Worm (Caenorhabditis elegans) whole organism, young adult: Measurements from ENCODE around the gene srh-277.

Experiments used
- B0035.1 ChIP-seq: sonication (generic microtip); optimal IDR thresholded peaks from 2 replicates; lab custom pipeline; 2016; ENCODE audit warnings: missing genetic modification characterization, mild to moderate bottlenecking, missing compliant biosample characterization, missing genotype, missing genetic modification reagents
- B0261.1 ChIP-seq: sonication (generic microtip); optimal IDR thresholded peaks from 2 replicates; lab custom pipeline; 2016; ENCODE audit warnings: mild to moderate bottlenecking, missing genetic modification characterization, moderate library complexity, missing compliant biosample characterization
- C17E4.6 ChIP-seq: fragments of 200-800 bp; sonication (Bioruptor generic); IDR thresholded peaks from 2 replicates; pipeline ENCODE4 v1.3.6; 2022; ENCODE audit warnings: missing genetic modification reagents, missing genetic modification characterization, missing compliant biosample characterization
- F23B12.7 ChIP-seq: sonication (generic microtip); optimal IDR thresholded peaks from 2 replicates; lab custom pipeline; 2017; ENCODE audit warnings: missing genetic modification characterization, mild to moderate bottlenecking, missing compliant biosample characterization, antibody characterized with exemption, moderate library complexity; ENCODE audit not compliant: insufficient read depth
- F39B2.1 ChIP-seq: fragments of 200-800 bp; sonication (Bioruptor generic); IDR thresholded peaks from 2 replicates; pipeline ENCODE4 v1.3.6; 2022; ENCODE audit warnings: missing genetic modification reagents, missing genetic modification characterization, missing compliant biosample characterization
- T07F8.4 ChIP-seq: sonication (generic microtip); optimal IDR thresholded peaks from 2 replicates; lab custom pipeline; 2016; ENCODE audit warnings: mild to moderate bottlenecking, missing genetic modification characterization, moderate library complexity, missing compliant biosample characterization
- T26A5.8 ChIP-seq: sonication (generic microtip); optimal IDR thresholded peaks from 2 replicates; lab custom pipeline; 2016; ENCODE audit warnings: missing genetic modification characterization, missing compliant biosample characterization
- Y56A3A.18 ChIP-seq: fragments of 200-800 bp; sonication (Bioruptor generic); IDR thresholded peaks from 2 replicates; pipeline ENCODE4 v1.3.6; 2022; ENCODE audit warnings: missing genetic modification reagents, missing genetic modification characterization, missing compliant biosample characterization
- Y79H2A.3 ChIP-seq: fragments of 200-800 bp; sonication (Bioruptor generic); conservative IDR thresholded peaks from 2 replicates; pipeline ENCODE4 v1.3.6; 2022; ENCODE audit warnings: missing genetic modification reagents, missing genetic modification characterization, missing compliant biosample characterization
- ama-1 ChIP-seq, 3 experiments: fragments of 150-350 bp in 1 of 3; sonication (generic microtip) in 2 of 3; optimal IDR thresholded peaks; 2 replicates each; lab custom pipeline; 2014 to 2018; ENCODE audit warnings: missing biosample characterization in 2 of 3, missing genetic modification characterization in 2 of 3, missing genetic modification reagents in 2 of 3
- cebp-2 ChIP-seq: fragments of 200-800 bp; sonication (Bioruptor generic); IDR thresholded peaks from 2 replicates; pipeline ENCODE4 v1.3.6; 2022; ENCODE audit warnings: missing genetic modification characterization, missing compliant biosample characterization
- ceh-27 ChIP-seq: fragments of 200-800 bp; sonication (Bioruptor generic); optimal IDR thresholded peaks from 2 replicates; lab custom pipeline; 2018; ENCODE audit warnings: mild to moderate bottlenecking, missing genetic modification characterization, moderate library complexity, missing compliant biosample characterization
- ceh-40 ChIP-seq: fragments of 200-800 bp; sonication (Bioruptor generic); IDR thresholded peaks from 2 replicates; pipeline ENCODE4 v1.3.6; 2022; ENCODE audit warnings: missing genetic modification characterization, missing compliant biosample characterization
- ceh-58 ChIP-seq: fragments of 200-800 bp; sonication (Bioruptor generic); IDR thresholded peaks from 2 replicates; pipeline ENCODE4 v1.3.6; 2022; ENCODE audit warnings: missing genetic modification characterization, missing compliant biosample characterization
- efl-1 ChIP-seq: fragments of 150-350 bp; optimal IDR thresholded peaks from 2 replicates; lab custom pipeline; 2014; ENCODE audit warnings: missing biosample characterization, missing genetic modification reagents, missing genetic modification characterization
- ets-4 ChIP-seq: fragments of 200-800 bp; sonication (Bioruptor generic); optimal IDR thresholded peaks from 2 replicates; lab custom pipeline; 2018; ENCODE audit warnings: mild to moderate bottlenecking, missing genetic modification characterization, missing compliant biosample characterization
- fkh-3 ChIP-seq: sonication (generic microtip); optimal IDR thresholded peaks from 2 replicates; lab custom pipeline; 2016; ENCODE audit warnings: mild to moderate bottlenecking, missing genetic modification characterization, missing compliant biosample characterization
- lag-1 ChIP-seq: fragments of 200-800 bp; sonication (Bioruptor generic); IDR thresholded peaks from 2 replicates; pipeline ENCODE4 v1.3.6; 2022; ENCODE audit warnings: missing genetic modification reagents, missing genetic modification characterization, missing compliant biosample characterization
- lin-35 ChIP-seq, 3 experiments: fragments of 150-350 bp in 2 of 3; sonication (generic microtip) in 1 of 3; optimal IDR thresholded peaks; 2 replicates each; lab custom pipeline; 2014 to 2018; ENCODE audit warnings: missing biosample characterization in 3 of 3, missing genetic modification characterization in 3 of 3, missing genetic modification reagents in 3 of 3
- lin-54 ChIP-seq: fragments of 200-800 bp; sonication (Bioruptor generic); optimal IDR thresholded peaks from 2 replicates; lab custom pipeline; 2018; ENCODE audit warnings: mild to moderate bottlenecking, missing genetic modification characterization, missing compliant biosample characterization
- lir-1 ChIP-seq: fragments of 200-800 bp; sonication (Bioruptor generic); conservative IDR thresholded peaks from 2 replicates; pipeline ENCODE4 v1.3.6; 2022; ENCODE audit warnings: missing genetic modification reagents, missing genetic modification characterization, missing compliant biosample characterization
- madf-3 ChIP-seq: fragments of 200-800 bp; sonication (Bioruptor generic); IDR thresholded peaks from 2 replicates; pipeline ENCODE4 v1.3.6; 2022; ENCODE audit warnings: missing genetic modification reagents, missing genetic modification characterization, missing compliant biosample characterization
- mcd-1 ChIP-seq: fragments of 200-800 bp; sonication (Bioruptor generic); IDR thresholded peaks from 2 replicates; pipeline ENCODE4 v1.3.6; 2022; ENCODE audit warnings: missing genetic modification reagents, missing genetic modification characterization, missing compliant biosample characterization
- mel-28 ChIP-seq: sonication (generic microtip); optimal IDR thresholded peaks from 2 replicates; lab custom pipeline; 2016; ENCODE audit warnings: borderline replicate concordance, mild to moderate bottlenecking, missing genetic modification characterization, missing compliant biosample characterization
- nhr-179 ChIP-seq: sonication (generic microtip); optimal IDR thresholded peaks from 2 replicates; lab custom pipeline; 2016; ENCODE audit warnings: mild to moderate bottlenecking, missing genetic modification characterization, missing compliant biosample characterization
- pha-4 ChIP-seq: fragments of 150-350 bp; sonication (generic microtip); optimal IDR thresholded peaks from 2 replicates; lab custom pipeline; 2014; ENCODE audit warnings: missing biosample characterization, missing genetic modification reagents, missing genetic modification characterization
- rec-8 ChIP-seq, 2 experiments: sonication (generic microtip); optimal IDR thresholded peaks; 2 replicates each; lab custom pipeline; 2016; ENCODE audit warnings: mild to moderate bottlenecking in 2 of 2, missing genetic modification characterization in 2 of 2, missing genetic modification reagents in 2 of 2, missing genotype in 2 of 2, missing biosample characterization in 1 of 2, missing compliant biosample characterization in 1 of 2, moderate library complexity in 1 of 2
- repo-1 ChIP-seq: sonication (generic microtip); optimal IDR thresholded peaks from 2 replicates; lab custom pipeline; 2017; ENCODE audit warnings: mild to moderate bottlenecking, missing genetic modification characterization, missing compliant biosample characterization
- snpc-1.1 ChIP-seq: sonication (generic microtip); optimal IDR thresholded peaks from 2 replicates; lab custom pipeline; 2017; ENCODE audit warnings: missing genetic modification characterization, mild to moderate bottlenecking, missing compliant biosample characterization, antibody characterized with exemption, moderate library complexity, missing genotype, missing genetic modification reagents; ENCODE audit not compliant: insufficient read depth
- snpc-3.4 ChIP-seq: sonication (generic microtip); optimal IDR thresholded peaks from 2 replicates; lab custom pipeline; 2017; ENCODE audit warnings: missing genetic modification characterization, mild to moderate bottlenecking, missing compliant biosample characterization, antibody characterized with exemption, moderate library complexity, missing genotype, missing genetic modification reagents
- somi-1 ChIP-seq: fragments of 200-800 bp; sonication (Bioruptor generic); optimal IDR thresholded peaks from 2 replicates; lab custom pipeline; 2018; ENCODE audit warnings: mild to moderate bottlenecking, missing genetic modification characterization, missing compliant biosample characterization
- tbp1 ChIP-seq: fragments of 200-800 bp; sonication (Bioruptor generic); optimal IDR thresholded peaks from 2 replicates; lab custom pipeline; 2018; ENCODE audit warnings: mild to moderate bottlenecking, missing genetic modification characterization, missing compliant biosample characterization
- unc-130 ChIP-seq: sonication (generic microtip); optimal IDR thresholded peaks from 2 replicates; lab custom pipeline; 2016; ENCODE audit warnings: missing genetic modification reagents, missing genetic modification characterization, missing compliant biosample characterization
- ztf-25 ChIP-seq: fragments of 200-800 bp; sonication (Bioruptor generic); IDR thresholded peaks from 2 replicates; pipeline ENCODE4 v1.3.6; 2022; ENCODE audit warnings: missing genetic modification reagents, missing genetic modification characterization, missing compliant biosample characterization
- ztf-28 ChIP-seq: fragments of 200-800 bp; sonication (Bioruptor generic); IDR thresholded peaks from 2 replicates; pipeline ENCODE4 v1.3.6; 2022; ENCODE audit warnings: missing genetic modification reagents, missing genetic modification characterization, missing compliant biosample characterization

The srh-277 gene

DNA sequence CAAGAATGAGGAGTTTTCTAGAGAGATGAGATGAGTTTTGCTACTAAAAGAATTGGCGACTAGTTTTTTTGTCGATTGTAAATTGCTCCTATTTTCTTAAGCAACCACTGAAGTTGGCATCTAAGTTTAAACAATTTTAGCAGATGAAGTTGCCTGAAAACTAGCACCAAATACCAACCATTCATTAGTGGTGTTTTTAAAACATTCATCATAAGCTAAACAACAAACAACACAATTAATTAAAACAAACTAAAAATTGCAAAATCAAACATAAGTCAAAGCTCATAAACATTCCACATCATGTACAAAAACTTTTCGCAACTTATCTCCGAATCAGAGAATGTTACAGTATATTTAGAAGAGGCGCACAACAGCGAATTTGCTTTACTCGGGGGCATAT is 908 bp upstream of the srh-277 start, which contains the start of gene srz-13:
Gene srz-13, plus strand, starts transcription at position 301 of the 400 bp plus-strand sequence.
- TF ChIP-seq rec-8 (tag; optimal IDR thresholded peaks at IDR 0.05; lab: Kevin White, UChicago): no peak
- TF ChIP-seq F39B2.1: no peak
- TF ChIP-seq efl-1 (GFP tag; lab: Kevin White, UChicago): no peak
- TF ChIP-seq T07F8.4 (tag; lab: Kevin White, UChicago): no peak
- TF ChIP-seq mcd-1 (GFP tag; lab: Robert Waterston, UW): no peak
- TF ChIP-seq mel-28: no peak
- no peak for TF ChIP-seq ceh-58 (GFP tag; lab: Robert Waterston, UW)

DNA sequence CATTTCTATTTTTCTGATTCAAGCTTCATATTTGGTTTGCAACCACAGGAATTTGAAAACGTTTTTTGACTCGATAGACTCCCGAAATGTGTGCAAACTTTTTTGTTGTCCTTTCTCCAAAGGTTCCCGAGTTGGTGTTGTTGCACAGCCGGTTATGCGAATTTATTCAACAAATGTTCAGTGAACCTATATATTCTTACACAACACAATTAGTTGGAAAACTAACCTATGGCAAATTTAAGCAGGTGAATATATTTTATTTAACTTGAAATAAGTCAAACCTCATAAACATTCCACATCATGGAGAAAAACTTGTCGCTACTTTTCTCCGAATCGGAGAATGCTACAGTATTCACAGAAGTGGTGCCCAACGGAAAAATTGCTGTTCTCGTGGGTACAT is 339 bp downstream of the srh-277 start, which contains the start of gene srz-14:
Gene srz-14, plus strand, starts transcription at position 301 of the 400 bp plus-strand sequence.
- TF ChIP-seq ceh-40 (GFP tag; lab: Robert Waterston, UW) (no peak), fkh-3 (tag; lab: Kevin White, UChicago) (no peak), ztf-25 (GFP tag; lab: Robert Waterston, UW) (no peak), lin-35 (GFP tag; optimal IDR thresholded peaks at IDR 0.05; lab: Kevin White, UChicago) (no peak), C17E4.6 (GFP tag; lab: Robert Waterston, UW) (no peak), nhr-179 (tag; lab: Kevin White, UChicago) (no peak), pha-4 (no peak), Y56A3A.18 (no peak), lir-1 (GFP tag; lab: Robert Waterston, UW) (no peak), F39B2.1 (no peak), ceh-27 (GFP tag; lab: Kevin White, UChicago) (no peak), ets-4 (no peak)

DNA sequence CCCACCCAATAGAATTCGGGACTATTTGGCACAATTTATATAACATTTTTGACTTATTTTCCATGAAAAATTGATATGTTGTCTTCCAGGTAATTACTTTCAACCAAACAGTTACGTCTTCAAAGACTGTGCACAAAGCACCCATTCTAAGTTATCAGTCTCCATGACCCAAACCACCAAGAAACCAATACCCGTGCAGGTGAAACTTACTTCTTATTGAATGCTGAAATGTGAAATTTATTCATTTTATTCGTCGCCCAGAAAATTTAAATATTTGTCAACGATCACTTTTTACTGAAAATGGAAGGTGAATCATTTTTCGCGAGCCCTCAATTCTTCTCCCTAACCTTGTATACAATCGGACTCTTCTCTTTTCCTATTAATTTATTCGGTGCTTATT is 7.5 kb downstream of the srh-277 start, which contains the start of gene srh-281:
Gene srh-281, plus strand, starts transcription at position 301 of the 400 bp plus-strand sequence.
- no peak for TF ChIP-seq snpc-1.1 (tag; lab: Kevin White, UChicago)
- TF ChIP-seq unc-130 (GFP tag; lab: Kevin White, UChicago): no peak
- no peak for TF ChIP-seq Y79H2A.3 (GFP tag; lab: Robert Waterston, UW)
- no peak for TF ChIP-seq ceh-40 (GFP tag; lab: Robert Waterston, UW)
- no peak for TF ChIP-seq tbp1
- TF ChIP-seq repo-1 (tag; lab: Kevin White, UChicago): no peak
- no peak for TF ChIP-seq B0035.1
- no peak for TF ChIP-seq somi-1 (GFP tag; lab: Kevin White, UChicago)
- TF ChIP-seq, all 124 proteins: peak for 0

DNA sequence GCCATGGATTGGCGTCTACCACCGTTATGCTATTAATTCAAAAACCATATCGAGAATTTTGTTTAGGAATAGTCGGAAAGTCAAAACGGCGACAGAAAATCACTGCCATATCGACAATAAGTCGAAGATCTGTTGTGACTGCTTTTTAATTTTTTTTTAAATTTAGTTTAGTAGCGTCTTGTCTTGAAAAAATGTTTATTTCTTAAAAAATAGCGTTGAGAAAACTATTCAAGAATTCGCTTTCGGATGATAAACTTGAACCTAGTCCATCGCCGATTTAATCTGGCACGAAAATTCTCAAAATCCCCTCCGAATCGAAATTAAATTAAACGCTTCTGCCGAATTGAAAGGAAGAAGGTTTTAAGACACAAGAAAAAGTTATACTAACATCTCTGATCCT is 9.1 kb downstream of the srh-277 start, which contains the start of gene srh-279:
Gene srh-279, plus strand, starts transcription at position 301 of the 400 bp plus-strand sequence.
- TF ChIP-seq madf-3: no peak
- no peak for TF ChIP-seq F23B12.7 (tag; lab: Kevin White, UChicago)
- TF ChIP-seq lag-1 (GFP tag; lab: Robert Waterston, UW): no peak
- no peak for TF ChIP-seq ama-1 (optimal IDR thresholded peaks at IDR 0.05; lab: Kevin White, UChicago)
- TF ChIP-seq ama-1 (GFP tag; optimal IDR thresholded peaks at IDR 0.05; lab: Kevin White, UChicago): no peak
- no peak for TF ChIP-seq F39B2.1
- no peak for TF ChIP-seq T26A5.8 (tag; lab: Kevin White, UChicago)
- TF ChIP-seq B0261.1: no peak
- TF ChIP-seq ets-4: no peak
- TF ChIP-seq lin-54 (GFP tag; lab: Kevin White, UChicago): no peak
- no peak for TF ChIP-seq ztf-28 (GFP tag; lab: Robert Waterston, UW)
- no peak for TF ChIP-seq snpc-3.4 (tag; lab: Kevin White, UChicago)
- TF ChIP-seq cebp-2 (GFP tag; lab: Robert Waterston, UW): no peak
